Worm (Caenorhabditis elegans): ENCODE results near the gene toe-2.

- TF ChIP-seq ama-1 (optimal IDR thresholded peaks at IDR 0.05) (no peak), flt-1 (GFP tag; IDR thresholded peaks at IDR 0.05) (no peak), sea-1 (GFP tag; conservative IDR thresholded peaks at IDR 0.05) (no peak), ceh-13 (GFP tag; optimal IDR thresholded peaks at IDR 0.05) (no peak), hmg-4 (GFP tag; optimal IDR thresholded peaks at IDR 0.05) (no peak), F13C5.2 (tag; optimal IDR thresholded peaks at IDR 0.05) (no peak), hmbx-1 (tag; optimal IDR thresholded peaks at IDR 0.05) (no peak), hnd-1 (tag; optimal IDR thresholded peaks at IDR 0.05) (no peak), tbx-11 (GFP tag; IDR thresholded peaks at IDR 0.05) (no peak)
Measured at ce11 chrII:6516276-6516675, 4.9 kb downstream of the toe-2 start, which contains the start of gene C56E6.7.

Measured in whole organism, early embryonic.